Fruit fly (Drosophila melanogaster) Kc167 (cell line): ENCODE measurements around the gene Hex-t1.

Experiments used
- Myc ChIP-seq: fragments of >200 bp; optimal IDR thresholded peaks from 2 replicates; lab custom pipeline; 2017; ENCODE audit warnings: missing external identifiers
- Sin3A ChIP-seq: fragments of >200 bp; optimal IDR thresholded peaks from 2 replicates; lab custom pipeline; 2018; ENCODE audit warnings: missing external identifiers
- insv ChIP-seq: fragments of >200 bp; optimal IDR thresholded peaks from 3 replicates; lab custom pipeline; 2018; ENCODE audit warnings: missing external identifiers
- psq ChIP-seq: fragments of >200 bp; optimal IDR thresholded peaks from 2 replicates; lab custom pipeline; 2017; ENCODE audit warnings: missing external identifiers
- ttk ChIP-seq: sonication (Bioruptor generic); optimal IDR thresholded peaks from 2 replicates; lab custom pipeline; 2017; ENCODE audit warnings: missing external identifiers

DNA sequence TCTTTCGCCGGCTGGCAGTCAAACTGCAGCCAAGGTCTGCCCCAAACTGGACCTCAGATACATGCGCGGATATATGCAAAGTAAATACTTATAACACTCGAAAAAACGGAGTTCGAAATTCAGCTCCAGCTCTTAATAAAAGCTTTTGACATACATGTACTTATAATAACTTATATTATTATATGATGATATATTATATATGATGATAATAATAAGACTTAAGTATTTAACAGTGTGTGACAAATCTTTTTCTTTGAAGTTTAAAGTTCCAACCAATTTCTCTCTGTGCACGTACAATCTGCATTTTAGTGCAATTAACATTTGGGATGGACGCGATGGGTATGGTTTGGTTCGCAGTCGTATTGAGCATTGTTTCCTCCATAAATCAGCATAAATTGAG, 19.3 kb upstream of the Hex-t1 start:
- TF ChIP-seq psq (no peak), Myc (no peak), Sin3A (lab: Kevin White, UChicago) (no peak), insv (lab: Kevin White, UChicago) (no peak), ttk (lab: Kevin White, UChicago) (no peak)
